Fruit fly (Drosophila melanogaster): ENCODE data around the gene CG33509.

Gene CG33509

dm6 chr2L:21096448-21096994 is 10.2 kb upstream of the CG33509 start, which contains the start of gene CG34136:
CG34136 (plus strand) TSS chr2L:21096922.
- no peak for TF ChIP-seq usp (GFP tag; optimal IDR thresholded peaks at IDR 0.05)

DNA sequence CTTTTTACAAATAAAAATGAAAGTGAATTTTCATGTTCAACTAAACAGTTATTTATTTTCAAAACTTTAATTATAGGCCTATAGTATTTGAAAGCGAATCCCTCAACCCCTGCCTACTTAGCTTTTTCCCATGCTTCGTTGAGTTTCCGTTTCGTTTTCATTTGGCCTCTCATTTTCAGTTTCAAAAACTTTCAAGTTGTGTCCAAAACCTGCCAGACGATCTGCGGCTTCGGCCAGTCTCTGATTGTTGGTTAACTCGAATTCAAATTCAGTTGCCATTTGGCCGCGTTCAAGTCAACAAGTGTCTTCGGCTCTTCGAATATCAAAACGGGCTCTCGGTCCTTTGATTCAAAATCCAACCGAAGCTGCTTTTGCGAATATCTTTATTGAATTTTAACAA is 4.7 kb upstream of the CG33509 start, which contains the start of gene CG14397:
Gene CG14397 (plus strand): TSS at position 270 of the 400 bp plus-strand sequence.
- TF ChIP-seq psq (optimal IDR thresholded peaks at IDR 0.05): no peak
- no peak for TF ChIP-seq pan (optimal IDR thresholded peaks at IDR 0.05)
- no peak for TF ChIP-seq EcR (GFP tag; optimal IDR thresholded peaks at IDR 0.05)
- TF ChIP-seq Dll (optimal IDR thresholded peaks at IDR 0.05): no peak
- TF ChIP-seq usp (GFP tag; optimal IDR thresholded peaks at IDR 0.05): no peak
- TF ChIP-seq CG8478 (optimal IDR thresholded peaks at IDR 0.05): no peak

DNA sequence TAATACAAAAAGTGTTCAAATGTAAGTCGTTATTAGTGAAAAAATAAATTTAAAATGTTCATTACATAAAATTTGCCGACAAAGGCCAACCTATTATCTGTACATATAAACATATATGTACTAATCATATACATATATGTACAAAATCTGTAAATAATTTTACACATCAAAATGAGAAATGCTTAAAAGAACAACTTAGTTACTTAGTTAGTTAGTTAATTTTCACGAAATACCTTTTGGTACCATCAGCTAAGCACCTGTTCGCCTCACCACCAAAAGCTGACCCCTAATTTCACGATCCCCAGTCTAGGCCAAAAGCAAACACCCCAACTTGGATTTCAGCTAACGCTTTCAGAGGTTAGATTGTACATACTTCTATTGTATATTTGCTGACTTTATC is 2.8 kb upstream of the CG33509 start, which contains the start of gene CG9259:
Gene CG9259 (plus strand): TSS at position 301 of the 400 bp plus-strand sequence.
- TF ChIP-seq CG8478 (optimal IDR thresholded peaks at IDR 0.05) (no peak), EcR (GFP tag; optimal IDR thresholded peaks at IDR 0.05) (no peak), psq (optimal IDR thresholded peaks at IDR 0.05) (no peak), Dll (optimal IDR thresholded peaks at IDR 0.05) (no peak), usp (GFP tag; optimal IDR thresholded peaks at IDR 0.05) (no peak), pan (optimal IDR thresholded peaks at IDR 0.05) (no peak)

dm6 chr2L:21088651-21089050 is 2.3 kb upstream of the CG33509 start, which contains the start of gene ppk13:
ppk13 (minus strand) TSS chr2L:21088751.
- TF ChIP-seq CG8478 (optimal IDR thresholded peaks at IDR 0.05): no peak
- TF ChIP-seq Dll (optimal IDR thresholded peaks at IDR 0.05): no peak

dm6 chr2L:21084268-21084667 is 2.0 kb downstream of the CG33509 start, which contains the start of gene CG33510:
CG33510 (minus strand) TSS chr2L:21084326.
- TF ChIP-seq CG8478 (optimal IDR thresholded peaks at IDR 0.05): no peak

dm6 chr2L:21082444-21083201 is 3.7 kb downstream of the CG33509 start, which contains the start of gene CG33511:
CG33511 (minus strand) TSS chr2L:21082494.
- no peak for TF ChIP-seq EcR (GFP tag; optimal IDR thresholded peaks at IDR 0.05)
- TF ChIP-seq CG8478 (optimal IDR thresholded peaks at IDR 0.05): no peak
- TF ChIP-seq usp (GFP tag; optimal IDR thresholded peaks at IDR 0.05): no peak
- no peak for TF ChIP-seq psq (optimal IDR thresholded peaks at IDR 0.05)
- TF ChIP-seq Dll (optimal IDR thresholded peaks at IDR 0.05): no peak
- no peak for TF ChIP-seq pan (optimal IDR thresholded peaks at IDR 0.05)

- TF ChIP-seq EcR (GFP tag; optimal IDR thresholded peaks at IDR 0.05) (no peak), usp (GFP tag; optimal IDR thresholded peaks at IDR 0.05) (no peak), CG8478 (optimal IDR thresholded peaks at IDR 0.05) (no peak), Dll (optimal IDR thresholded peaks at IDR 0.05) (no peak), pan (optimal IDR thresholded peaks at IDR 0.05) (no peak), psq (optimal IDR thresholded peaks at IDR 0.05) (no peak)
Measured at dm6 chr2L:21077849-21078248, 8.5 kb downstream of the CG33509 start.

DNA sequence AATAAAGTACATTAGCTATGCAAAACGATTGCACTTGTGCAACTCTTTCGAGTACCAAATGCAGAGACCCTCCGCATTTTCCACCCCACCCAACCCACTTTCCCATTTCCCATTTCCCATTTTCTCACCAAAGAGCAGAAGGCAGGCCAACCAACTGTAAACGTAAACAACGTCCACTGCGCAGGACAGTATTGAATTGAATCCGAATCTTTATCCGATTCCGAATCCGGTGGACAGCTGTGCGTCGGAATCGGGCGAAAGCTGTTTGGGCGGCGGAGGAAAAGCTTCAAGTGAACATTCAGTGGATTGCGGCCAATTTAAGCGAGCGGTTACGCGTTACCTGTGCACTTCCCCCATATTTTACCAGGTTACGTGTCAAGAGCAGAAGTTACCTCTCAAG is 11.2 kb downstream of the CG33509 start, which contains the start of gene tadr:
Gene tadr (plus strand): TSS at position 301 of the 400 bp plus-strand sequence.
- TF ChIP-seq CG8478 (optimal IDR thresholded peaks at IDR 0.05): no peak
- no peak for TF ChIP-seq Dll (optimal IDR thresholded peaks at IDR 0.05)
- TF ChIP-seq EcR (GFP tag; optimal IDR thresholded peaks at IDR 0.05): no peak
- TF ChIP-seq pan (optimal IDR thresholded peaks at IDR 0.05): no peak
- TF ChIP-seq usp (GFP tag; optimal IDR thresholded peaks at IDR 0.05): no peak
- no peak for TF ChIP-seq psq (optimal IDR thresholded peaks at IDR 0.05)

dm6 chr2L:21073818-21074217 is 12.5 kb downstream of the CG33509 start:
- TF ChIP-seq EcR (GFP tag; optimal IDR thresholded peaks at IDR 0.05) (no peak), pan (optimal IDR thresholded peaks at IDR 0.05) (no peak), psq (optimal IDR thresholded peaks at IDR 0.05) (no peak), Dll (optimal IDR thresholded peaks at IDR 0.05) (no peak), usp (GFP tag; optimal IDR thresholded peaks at IDR 0.05) (no peak), CG8478 (optimal IDR thresholded peaks at IDR 0.05) (no peak)

DNA sequence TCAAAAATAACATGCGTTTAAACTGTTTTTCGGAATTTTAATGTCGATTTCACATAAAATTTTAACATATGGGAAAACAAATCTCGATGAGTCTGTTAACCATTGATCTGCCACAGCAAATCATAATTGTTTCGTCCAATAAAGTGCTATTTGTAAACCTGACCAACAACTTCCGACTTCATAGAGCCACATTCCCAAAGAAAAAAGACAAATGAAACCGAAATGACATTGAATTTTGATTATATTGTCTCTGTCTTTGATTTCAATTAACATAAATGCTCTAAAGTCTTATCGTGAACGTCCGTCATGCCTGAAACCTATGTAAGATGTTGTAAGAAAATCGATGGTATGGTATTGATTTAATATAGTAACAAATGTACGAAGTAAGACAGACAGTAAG is 13.0 kb downstream of the CG33509 start:
- no peak for TF ChIP-seq Dll (optimal IDR thresholded peaks at IDR 0.05)
- TF ChIP-seq usp (GFP tag; optimal IDR thresholded peaks at IDR 0.05): no peak
- no peak for TF ChIP-seq psq (optimal IDR thresholded peaks at IDR 0.05)
- no peak for TF ChIP-seq EcR (GFP tag; optimal IDR thresholded peaks at IDR 0.05)
- TF ChIP-seq pan (optimal IDR thresholded peaks at IDR 0.05): no peak
- TF ChIP-seq CG8478 (optimal IDR thresholded peaks at IDR 0.05): no peak

- TF ChIP-seq Dll (optimal IDR thresholded peaks at IDR 0.05) (no peak), psq (optimal IDR thresholded peaks at IDR 0.05) (no peak), pan (optimal IDR thresholded peaks at IDR 0.05) (no peak), usp (GFP tag; optimal IDR thresholded peaks at IDR 0.05) (no peak), CG8478 (optimal IDR thresholded peaks at IDR 0.05) (no peak), EcR (GFP tag; optimal IDR thresholded peaks at IDR 0.05) (no peak)
Measured at dm6 chr2L:21072389-21072788, 13.9 kb downstream of the CG33509 start.

- no peak for TF ChIP-seq CG8478 (optimal IDR thresholded peaks at IDR 0.05)
- TF ChIP-seq Dll (optimal IDR thresholded peaks at IDR 0.05): no peak
- TF ChIP-seq usp (GFP tag; optimal IDR thresholded peaks at IDR 0.05): no peak
- TF ChIP-seq psq (optimal IDR thresholded peaks at IDR 0.05): no peak
- TF ChIP-seq EcR (GFP tag; optimal IDR thresholded peaks at IDR 0.05): no peak
- no peak for TF ChIP-seq pan (optimal IDR thresholded peaks at IDR 0.05)
Measured at dm6 chr2L:21071435-21071834, 14.9 kb downstream of the CG33509 start, which contains the start of gene CG9265. CG9265 (minus strand) TSS chr2L:21071502.
